Worm (Caenorhabditis elegans) whole organism, early embryonic: ENCODE results near the gene B0334.10.

Source experiments
- B0310.2 ChIP-seq: sonication (generic microtip); optimal IDR thresholded peaks from 2 replicates; lab custom pipeline; 2016; ENCODE audit warnings: mild to moderate bottlenecking, missing genetic modification characterization, missing compliant biosample characterization
- ama-1 ChIP-seq: fragments of 150-350 bp; optimal IDR thresholded peaks from 2 replicates; lab custom pipeline; 2014
- ets-7 ChIP-seq: sonication (generic microtip); optimal IDR thresholded peaks from 2 replicates; lab custom pipeline; 2016; ENCODE audit warnings: missing genotype, missing genetic modification characterization, missing compliant biosample characterization
- pes-1 ChIP-seq: fragments of 200-800 bp; sonication (Bioruptor generic); IDR thresholded peaks from 2 replicates; pipeline ENCODE4 v1.3.6; 2022; ENCODE audit warnings: missing genetic modification reagents, missing genetic modification characterization, missing compliant biosample characterization
- scrt-1 ChIP-seq: fragments of 200-800 bp; sonication (Bioruptor generic); IDR thresholded peaks from 2 replicates; pipeline ENCODE4 v1.3.6; 2022; ENCODE audit warnings: missing genetic modification characterization, missing compliant biosample characterization
- sea-1 ChIP-seq: fragments of 200-800 bp; sonication (Bioruptor generic); conservative IDR thresholded peaks from 2 replicates; pipeline ENCODE4 v1.3.6; 2022; ENCODE audit warnings: missing genetic modification characterization, missing compliant biosample characterization
- tra-4 ChIP-seq: sonication (generic microtip); optimal IDR thresholded peaks from 2 replicates; lab custom pipeline; 2017; ENCODE audit warnings: missing genetic modification characterization, missing compliant biosample characterization

- TF ChIP-seq ama-1: no peak
- no peak for TF ChIP-seq scrt-1 (GFP tag; lab: Robert Waterston, UW)
- no peak for TF ChIP-seq sea-1 (GFP tag; lab: Robert Waterston, UW)
- no peak for TF ChIP-seq pes-1 (GFP tag; lab: Robert Waterston, UW)
- no peak for TF ChIP-seq ets-7 (tag; lab: Kevin White, UChicago)
- no peak for TF ChIP-seq tra-4 (tag; lab: Kevin White, UChicago)
- no peak for TF ChIP-seq B0310.2 (tag; lab: Kevin White, UChicago)
These were observed 45.8 kb downstream of the B0334.10 start, which contains the start of gene F54D5.15 for ce11 chrII:11564127-11564526.
